Worm (Caenorhabditis elegans) whole organism, young adult: ENCODE measurements around the gene T02G5.3.

ENCODE experiments used
- F55B11.4 ChIP-seq: sonication (generic microtip); optimal IDR thresholded peaks from 2 replicates; lab custom pipeline; 2016; ENCODE audit warnings: missing compliant biosample characterization, missing genetic modification characterization, borderline replicate concordance; ENCODE audit not compliant: insufficient read depth
- lag-1 ChIP-seq: fragments of 200-800 bp; sonication (Bioruptor generic); IDR thresholded peaks from 2 replicates; pipeline ENCODE4 v1.3.6; 2022; ENCODE audit warnings: missing genetic modification reagents, missing genetic modification characterization, missing compliant biosample characterization
- lsy-27 ChIP-seq: sonication (generic microtip); optimal IDR thresholded peaks from 2 replicates; lab custom pipeline; 2017; ENCODE audit warnings: missing genetic modification characterization, mild to moderate bottlenecking, missing compliant biosample characterization, antibody characterized with exemption, missing genotype, borderline replicate concordance; ENCODE audit not compliant: insufficient read depth
- nfya-1 ChIP-seq: sonication (generic microtip); optimal IDR thresholded peaks from 2 replicates; lab custom pipeline; 2017; ENCODE audit warnings: antibody characterized with exemption, missing compliant biosample characterization, missing genetic modification characterization, borderline replicate concordance; ENCODE audit not compliant: insufficient read depth
- nhr-120 ChIP-seq: fragments of 200-800 bp; sonication (Bioruptor generic); IDR thresholded peaks from 2 replicates; pipeline ENCODE4 v1.3.6; 2022; ENCODE audit warnings: missing genetic modification characterization, missing compliant biosample characterization
- rec-8 ChIP-seq, 2 experiments: sonication (generic microtip); optimal IDR thresholded peaks; 2 replicates each; lab custom pipeline; 2016; ENCODE audit warnings: mild to moderate bottlenecking in 2 of 2, missing genetic modification characterization in 2 of 2, missing genetic modification reagents in 2 of 2, missing genotype in 2 of 2, missing biosample characterization in 1 of 2, missing compliant biosample characterization in 1 of 2, moderate library complexity in 1 of 2
- repo-1 ChIP-seq: sonication (generic microtip); optimal IDR thresholded peaks from 2 replicates; lab custom pipeline; 2017; ENCODE audit warnings: mild to moderate bottlenecking, missing genetic modification characterization, missing compliant biosample characterization
- zfh-2 ChIP-seq: fragments of 200-800 bp; sonication (Bioruptor generic); conservative IDR thresholded peaks from 2 replicates; pipeline ENCODE4 v1.3.6; 2022; ENCODE audit warnings: missing genetic modification reagents, missing genetic modification characterization, missing compliant biosample characterization

DNA sequence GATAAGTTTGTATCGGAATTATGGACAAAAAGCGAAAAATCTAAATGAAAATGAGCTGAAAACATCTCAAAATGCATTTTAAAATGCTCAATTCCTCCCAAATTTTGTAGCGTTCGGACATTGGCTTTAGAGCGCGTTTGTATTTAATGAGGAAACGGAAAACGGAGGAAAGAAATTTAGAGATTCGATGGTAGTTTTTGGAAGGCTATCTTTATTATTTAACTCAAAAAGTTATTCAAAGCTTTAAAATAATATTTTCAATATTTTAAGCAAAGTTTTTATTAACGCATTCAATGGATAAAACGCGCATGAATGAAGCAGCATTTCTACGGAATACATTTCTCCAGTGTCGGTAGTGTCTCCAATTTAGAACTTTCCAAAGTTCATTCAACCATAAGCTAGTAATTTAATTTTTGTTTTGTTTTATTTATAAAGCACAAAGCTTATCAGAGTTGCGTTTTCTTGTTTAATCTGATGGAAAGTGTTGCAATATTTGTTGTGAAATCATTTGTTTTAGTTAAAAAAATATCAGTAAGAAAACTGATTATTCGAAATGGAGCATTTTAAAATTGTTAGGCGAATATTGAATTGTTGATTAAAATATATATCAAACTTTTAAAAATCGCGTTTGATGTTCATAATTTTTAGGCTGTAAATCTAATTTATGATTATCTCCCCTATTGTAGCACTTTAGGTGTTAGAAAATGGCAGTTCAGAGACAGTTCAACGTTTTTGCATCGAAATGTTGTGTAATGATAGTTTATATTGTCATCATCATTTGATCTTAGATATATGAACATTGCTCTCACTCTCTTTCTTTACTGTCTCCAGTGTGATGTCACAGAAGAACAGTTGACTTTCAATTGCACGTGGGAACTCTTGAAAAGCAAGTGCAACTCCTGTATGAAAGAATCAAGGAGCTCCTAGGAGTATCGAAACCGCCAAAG, 20.3 kb upstream of the T02G5.3 start:
- TF ChIP-seq zfh-2 (GFP tag; lab: Robert Waterston, UW) (no peak), nhr-120 (GFP tag; lab: Robert Waterston, UW) (no peak), F55B11.4 (tag; lab: Kevin White, UChicago) (no peak), lag-1 (GFP tag; lab: Robert Waterston, UW) (no peak), repo-1 (no peak), nfya-1 (tag; lab: Kevin White, UChicago) (no peak), lsy-27 (tag; lab: Kevin White, UChicago) (no peak), rec-8 (tag; optimal IDR thresholded peaks at IDR 0.05; lab: Kevin White, UChicago) (no peak)
